Fruit fly (Drosophila melanogaster): ENCODE data around the gene Marcal1.

Marcal1 gene

DNA sequence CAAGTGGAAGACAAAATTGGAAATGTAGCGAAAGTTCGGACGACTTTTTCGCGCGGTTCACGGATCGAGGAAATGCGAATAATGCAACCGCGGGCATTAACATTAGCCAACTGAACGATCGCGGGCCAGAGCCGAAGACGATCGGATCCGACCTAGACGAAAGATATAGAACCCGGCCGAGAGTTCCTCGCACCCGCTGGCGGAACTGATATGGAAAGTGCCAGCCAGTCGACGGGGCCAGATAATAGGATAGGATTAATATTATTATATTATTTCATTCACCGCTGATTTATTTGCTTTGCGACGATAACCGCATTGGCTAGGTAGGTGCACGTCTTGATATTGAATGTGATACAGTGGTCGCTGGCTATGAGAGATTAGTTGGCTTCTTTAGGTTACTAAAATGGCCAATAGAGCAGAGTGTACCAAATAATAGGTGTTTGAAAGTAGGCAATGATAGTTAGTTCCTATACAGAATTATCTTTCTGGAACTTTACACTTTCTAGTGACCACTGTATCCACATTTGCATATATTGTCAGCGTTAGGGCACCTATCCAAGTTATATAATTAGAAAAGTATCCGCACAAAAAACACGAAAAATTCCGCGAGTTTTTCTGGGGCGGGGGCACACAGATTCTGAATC lies 44.2 kb downstream of the Marcal1 start (continued):
- TF ChIP-seq CG18011 (GFP tag; optimal IDR thresholded peaks at IDR 0.05) = no peak
- TF ChIP-seq TFAM (GFP tag; optimal IDR thresholded peaks at IDR 0.05) = no peak
- TF ChIP-seq CG2116 (GFP tag; optimal IDR thresholded peaks at IDR 0.05) = no peak
- no peak for TF ChIP-seq Nf-YA (GFP tag; IDR thresholded peaks at IDR 0.05)
- TF ChIP-seq Six4 (GFP tag; optimal IDR thresholded peaks at IDR 0.05) = peak; percentile 21
- peak; percentile 22; the same call in 1 of the 3 replicates for TF ChIP-seq sr (GFP tag; IDR thresholded peaks at IDR 0.05)
- no peak for TF ChIP-seq CG13287 (GFP tag; IDR thresholded peaks at IDR 0.05; ENCODE audit: partially characterized antibody)
- TF ChIP-seq prd (optimal IDR thresholded peaks at IDR 0.05) = no peak
- peak; percentile 87 for TF ChIP-seq prd (GFP tag; IDR thresholded peaks at IDR 0.05)
- TF ChIP-seq shn (GFP tag; optimal IDR thresholded peaks at IDR 0.05) = peak; percentile 47
- TF ChIP-seq ind (GFP tag; optimal IDR thresholded peaks at IDR 0.05) = peak; percentile 83
- TF ChIP-seq ci (GFP tag; IDR thresholded peaks at IDR 0.05) = peak; percentile 81
- no peak for TF ChIP-seq usp (GFP tag; optimal IDR thresholded peaks at IDR 0.05)
- peak; percentile 44; the same call in 1 of the 2 replicates for TF ChIP-seq seq (GFP tag; IDR thresholded peaks at IDR 0.05)
- peak; percentile 76 for TF ChIP-seq Sox102F (GFP tag; optimal IDR thresholded peaks at IDR 0.05)
- TF ChIP-seq gt (GFP tag; IDR thresholded peaks at IDR 0.05) = peak; percentile 50; the same call in 1 of the 2 replicates
- TF ChIP-seq Blimp-1 (GFP tag; optimal IDR thresholded peaks at IDR 0.05) = peak; percentile 62
- TF ChIP-seq CG7357 (GFP tag; IDR thresholded peaks at IDR 0.05) = peak; percentile 55; the same call in 1 of the 3 replicates
- TF ChIP-seq CG7928 (GFP tag; optimal IDR thresholded peaks at IDR 0.05) = peak; percentile 23
- no peak for TF ChIP-seq ham (GFP tag; IDR thresholded peaks at IDR 0.05)
- peak; percentile 78 for TF ChIP-seq sisA (GFP tag; IDR thresholded peaks at IDR 0.05)
- TF ChIP-seq Tbp (GFP tag; optimal IDR thresholded peaks at IDR 0.05) = no peak
- TF ChIP-seq Xrp1 (GFP tag; IDR thresholded peaks at IDR 0.05) = peak; percentile 73
- TF ChIP-seq nerfin-1 (tag; optimal IDR thresholded peaks at IDR 0.05) = peak; percentile 4
- no peak for TF ChIP-seq pfk (GFP tag; optimal IDR thresholded peaks at IDR 0.05)
- TF ChIP-seq btn (GFP tag; optimal IDR thresholded peaks at IDR 0.05) = peak; percentile 75
- TF ChIP-seq gro (GFP tag; optimal IDR thresholded peaks at IDR 0.05) = peak; percentile 21
- no peak for TF ChIP-seq fd102C (GFP tag; optimal IDR thresholded peaks at IDR 0.05)
- TF ChIP-seq bbx (GFP tag; IDR thresholded peaks at IDR 0.05; ENCODE audit: partially characterized antibody) = no peak
- TF ChIP-seq CG15269 (tag; optimal IDR thresholded peaks at IDR 0.05) = peak; percentile 80
- peak; percentile 77 for TF ChIP-seq CG2120 (GFP tag; optimal IDR thresholded peaks at IDR 0.05)
- TF ChIP-seq CG30020 (tag; optimal IDR thresholded peaks at IDR 0.05) = no peak
- TF ChIP-seq h (optimal IDR thresholded peaks at IDR 0.05) = no peak
- TF ChIP-seq lab (GFP tag; optimal IDR thresholded peaks at IDR 0.05) = peak; percentile 87
- TF ChIP-seq CG31224 (GFP tag; IDR thresholded peaks at IDR 0.05) = peak; percentile 54; the same call in 1 of the 2 replicates
- TF ChIP-seq amos (GFP tag; IDR thresholded peaks at IDR 0.05; ENCODE audit: partially characterized antibody) = no peak
- peak; percentile 60 for TF ChIP-seq CG17385 (GFP tag; optimal IDR thresholded peaks at IDR 0.05)
- TF ChIP-seq CG10959 (GFP tag; IDR thresholded peaks at IDR 0.05) = peak; percentile 67
- no peak for TF ChIP-seq twi (tag; optimal IDR thresholded peaks at IDR 0.05)
- peak; percentile 41 for TF ChIP-seq cwo (GFP tag; optimal IDR thresholded peaks at IDR 0.05)
- TF ChIP-seq Asciz (GFP tag; optimal IDR thresholded peaks at IDR 0.05) = peak; percentile 52
- peak; percentile 73 for TF ChIP-seq unpg (GFP tag; optimal IDR thresholded peaks at IDR 0.05)
- TF ChIP-seq dpn (GFP tag; optimal IDR thresholded peaks at IDR 0.05) = peak; percentile 67 to 75
- no peak for TF ChIP-seq disco-r (GFP tag; optimal IDR thresholded peaks at IDR 0.05)
- TF ChIP-seq wek (GFP tag; optimal IDR thresholded peaks at IDR 0.05) = no peak
- TF ChIP-seq dimm (GFP tag; IDR thresholded peaks at IDR 0.05) = 0 out of 2 replicates have a peak, but pooled peaks have one; percentile 25
- peak; percentile 74 for TF ChIP-seq phol (tag; optimal IDR thresholded peaks at IDR 0.05)
- TF ChIP-seq stwl (tag; optimal IDR thresholded peaks at IDR 0.05) = no peak
- 0 out of 3 replicates have a peak, but pooled peaks have one; percentile 48 for TF ChIP-seq CG6175 (GFP tag; IDR thresholded peaks at IDR 0.05)
- TF ChIP-seq hth (optimal IDR thresholded peaks at IDR 0.05) = no peak

All from whole organism, embryonic.